Worm (Caenorhabditis elegans) whole organism, early embryonic: ENCODE results near the gene lgg-1.

Experiments
- B0310.2 ChIP-seq: sonication (generic microtip); optimal IDR thresholded peaks from 2 replicates; lab custom pipeline; 2016; ENCODE audit warnings: mild to moderate bottlenecking, missing genetic modification characterization, missing compliant biosample characterization
- F13C5.2 ChIP-seq: sonication (generic microtip); optimal IDR thresholded peaks from 2 replicates; lab custom pipeline; 2017; ENCODE audit warnings: mild to moderate bottlenecking, missing genetic modification characterization, inconsistent platforms, missing compliant biosample characterization
- aly-1 ChIP-seq: sonication (generic microtip); optimal IDR thresholded peaks from 2 replicates; lab custom pipeline; 2016; ENCODE audit warnings: missing genetic modification characterization, missing compliant biosample characterization
- ama-1 ChIP-seq: fragments of 150-350 bp; optimal IDR thresholded peaks from 2 replicates; lab custom pipeline; 2014
- ceh-13 ChIP-seq: fragments of 200-800 bp; sonication (Bioruptor generic); optimal IDR thresholded peaks from 2 replicates; lab custom pipeline; 2018; ENCODE audit warnings: mild to moderate bottlenecking, missing genetic modification characterization, missing compliant biosample characterization
- ceh-36 ChIP-seq: sonication (generic microtip); optimal IDR thresholded peaks from 2 replicates; lab custom pipeline; 2016; ENCODE audit warnings: missing genetic modification characterization, inconsistent platforms, missing compliant biosample characterization
- ets-7 ChIP-seq: sonication (generic microtip); optimal IDR thresholded peaks from 2 replicates; lab custom pipeline; 2016; ENCODE audit warnings: missing genotype, missing genetic modification characterization, missing compliant biosample characterization
- flt-1 ChIP-seq: fragments of 200-800 bp; sonication (Bioruptor generic); IDR thresholded peaks from 2 replicates; pipeline ENCODE4 v1.3.6; 2022; ENCODE audit warnings: missing genetic modification characterization, missing compliant biosample characterization
- hmbx-1 ChIP-seq: sonication (generic microtip); optimal IDR thresholded peaks from 2 replicates; lab custom pipeline; 2016; ENCODE audit warnings: mild to moderate bottlenecking, missing genetic modification characterization, missing compliant biosample characterization
- hmg-4 ChIP-seq: fragments of 200-800 bp; sonication (Bioruptor generic); optimal IDR thresholded peaks from 2 replicates; lab custom pipeline; 2018; ENCODE audit warnings: mild to moderate bottlenecking, missing genetic modification characterization, missing compliant biosample characterization
- hnd-1 ChIP-seq: sonication (generic microtip); optimal IDR thresholded peaks from 2 replicates; lab custom pipeline; 2016; ENCODE audit warnings: missing genetic modification characterization, missing compliant biosample characterization
- pes-1 ChIP-seq: fragments of 200-800 bp; sonication (Bioruptor generic); IDR thresholded peaks from 2 replicates; pipeline ENCODE4 v1.3.6; 2022; ENCODE audit warnings: missing genetic modification reagents, missing genetic modification characterization, missing compliant biosample characterization
- scrt-1 ChIP-seq: fragments of 200-800 bp; sonication (Bioruptor generic); IDR thresholded peaks from 2 replicates; pipeline ENCODE4 v1.3.6; 2022; ENCODE audit warnings: missing genetic modification characterization, missing compliant biosample characterization
- sea-1 ChIP-seq: fragments of 200-800 bp; sonication (Bioruptor generic); conservative IDR thresholded peaks from 2 replicates; pipeline ENCODE4 v1.3.6; 2022; ENCODE audit warnings: missing genetic modification characterization, missing compliant biosample characterization
- tbx-11 ChIP-seq: fragments of 200-800 bp; sonication (Bioruptor generic); IDR thresholded peaks from 2 replicates; pipeline ENCODE4 v1.3.6; 2022; ENCODE audit warnings: missing genetic modification characterization, missing compliant biosample characterization
- tbx-37 ChIP-seq: fragments of 200-800 bp; sonication (Bioruptor generic); conservative IDR thresholded peaks from 2 replicates; pipeline ENCODE4 v1.3.6; 2022; ENCODE audit warnings: missing genetic modification reagents, missing genetic modification characterization, missing compliant biosample characterization
- tra-4 ChIP-seq: sonication (generic microtip); optimal IDR thresholded peaks from 2 replicates; lab custom pipeline; 2017; ENCODE audit warnings: missing genetic modification characterization, missing compliant biosample characterization

The lgg-1 gene

DNA sequence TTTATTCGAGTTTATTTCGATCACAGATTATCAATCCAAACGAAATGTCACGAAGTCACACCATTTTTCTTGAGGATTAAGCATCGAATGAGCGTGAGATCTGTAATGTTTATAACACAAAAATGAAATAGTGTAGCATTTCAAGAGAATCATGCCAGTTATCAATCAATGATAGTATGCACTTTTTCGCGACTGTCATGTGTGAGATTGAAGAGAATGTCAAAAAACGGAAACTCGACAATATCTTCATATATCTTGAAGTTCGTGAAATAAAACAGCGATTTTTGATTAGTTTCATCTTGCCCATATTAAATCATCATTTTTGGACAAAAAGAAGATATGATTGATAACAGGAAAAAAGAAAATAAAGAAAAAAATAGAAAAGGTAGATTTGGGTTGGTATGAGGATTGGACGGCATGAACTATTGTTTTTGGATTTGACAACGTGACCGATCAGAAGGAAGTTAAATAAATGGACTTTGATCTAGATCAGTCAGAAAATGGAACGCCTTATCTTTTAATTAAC lies 31.6 kb upstream of the lgg-1 start:
- TF ChIP-seq F13C5.2 (tag; lab: Kevin White, UChicago) = no peak

DNA sequence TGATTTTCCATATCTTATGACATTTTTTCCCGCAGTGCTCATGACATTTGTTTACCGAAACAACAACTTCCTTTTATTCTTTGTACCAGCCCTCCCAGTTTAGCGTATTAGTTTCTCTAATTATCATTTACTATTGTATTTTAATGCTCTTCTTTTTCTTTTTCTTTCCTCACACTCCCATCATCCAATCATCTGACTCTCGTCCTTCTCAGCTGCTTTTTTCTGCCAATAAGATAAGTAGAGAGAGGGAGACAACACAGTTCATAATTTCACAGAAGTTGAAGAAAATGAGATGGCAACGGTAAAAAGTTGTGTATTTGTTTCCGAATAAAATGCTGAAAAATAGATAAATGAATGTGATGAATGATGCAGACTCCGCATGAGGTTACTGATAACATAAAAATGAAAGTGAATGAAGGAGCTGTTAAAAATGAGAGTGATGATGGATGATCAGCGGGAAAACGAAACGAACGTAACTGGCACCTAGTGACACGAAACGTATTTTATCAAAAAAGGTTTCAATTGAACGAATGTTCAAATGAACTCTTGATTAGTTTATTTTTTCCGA lies 29.9 kb upstream of the lgg-1 start:
- TF ChIP-seq tbx-37 (GFP tag; lab: Robert Waterston, UW) = no peak
- TF ChIP-seq scrt-1 (GFP tag; lab: Robert Waterston, UW) = no peak
- no peak for TF ChIP-seq ceh-13 (GFP tag; lab: Kevin White, UChicago)
- TF ChIP-seq ceh-36 (tag; lab: Kevin White, UChicago) = no peak
- no peak for TF ChIP-seq ets-7 (tag; lab: Kevin White, UChicago)
- TF ChIP-seq sea-1 (GFP tag; lab: Robert Waterston, UW) = no peak
- no peak for TF ChIP-seq F13C5.2 (tag; lab: Kevin White, UChicago)
- TF ChIP-seq hnd-1 (tag; lab: Kevin White, UChicago) = no peak
- TF ChIP-seq pes-1 (GFP tag; lab: Robert Waterston, UW) = no peak
- no peak for TF ChIP-seq tbx-11 (GFP tag; lab: Robert Waterston, UW)

DNA sequence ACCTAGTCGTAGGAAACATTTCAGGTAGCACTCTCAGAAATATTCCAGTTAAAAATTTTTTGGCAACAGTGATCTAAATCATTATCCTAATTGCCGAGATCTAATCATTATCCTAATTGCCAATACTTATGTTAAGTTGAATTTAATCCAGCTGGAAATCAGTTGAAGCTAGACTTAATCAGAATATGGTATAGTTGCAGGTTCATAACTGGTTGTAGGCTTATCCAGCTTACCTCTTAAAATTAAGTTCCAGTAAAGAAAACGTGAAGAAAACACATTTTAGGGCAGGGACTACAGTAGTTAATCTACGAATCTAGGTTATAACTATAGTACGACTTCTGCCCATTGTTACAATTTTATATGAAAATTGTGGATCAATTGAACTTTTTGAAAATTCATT lies 29.2 kb upstream of the lgg-1 start:
- TF ChIP-seq sea-1 (GFP tag; lab: Robert Waterston, UW) (no peak), pes-1 (GFP tag; lab: Robert Waterston, UW) (no peak), ceh-13 (GFP tag; lab: Kevin White, UChicago) (no peak), tbx-37 (GFP tag; lab: Robert Waterston, UW) (no peak), ets-7 (tag; lab: Kevin White, UChicago) (no peak), B0310.2 (tag; lab: Kevin White, UChicago) (no peak)

DNA sequence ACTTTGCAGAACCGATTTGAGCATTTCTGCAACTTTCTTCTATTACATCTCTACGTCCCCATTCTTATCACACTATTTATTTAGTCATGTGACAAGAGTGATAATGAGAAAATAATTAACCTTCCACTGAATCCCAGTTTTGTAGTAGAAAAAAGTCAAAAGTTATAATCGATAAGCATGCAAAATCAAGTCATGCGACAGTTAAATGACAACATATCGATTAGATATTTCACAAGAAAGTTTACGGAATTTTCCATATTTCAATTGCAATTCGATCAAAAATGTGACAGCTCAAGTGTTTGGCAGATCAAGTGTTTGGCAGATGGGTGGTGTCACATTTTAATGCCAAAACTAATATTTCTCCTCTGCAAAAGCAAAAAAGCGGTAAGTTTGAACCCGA lies 27.1 kb upstream of the lgg-1 start:
- TF ChIP-seq ceh-13 (GFP tag; lab: Kevin White, UChicago) = no peak
- no peak for TF ChIP-seq F13C5.2 (tag; lab: Kevin White, UChicago)
- no peak for TF ChIP-seq B0310.2 (tag; lab: Kevin White, UChicago)
- no peak for TF ChIP-seq flt-1
- TF ChIP-seq hmbx-1 = no peak
- TF ChIP-seq ceh-36 (tag; lab: Kevin White, UChicago) = no peak
- no peak for TF ChIP-seq ama-1 (lab: Kevin White, UChicago)
- no peak for TF ChIP-seq scrt-1 (GFP tag; lab: Robert Waterston, UW)
- no peak for TF ChIP-seq tbx-37 (GFP tag; lab: Robert Waterston, UW)

DNA sequence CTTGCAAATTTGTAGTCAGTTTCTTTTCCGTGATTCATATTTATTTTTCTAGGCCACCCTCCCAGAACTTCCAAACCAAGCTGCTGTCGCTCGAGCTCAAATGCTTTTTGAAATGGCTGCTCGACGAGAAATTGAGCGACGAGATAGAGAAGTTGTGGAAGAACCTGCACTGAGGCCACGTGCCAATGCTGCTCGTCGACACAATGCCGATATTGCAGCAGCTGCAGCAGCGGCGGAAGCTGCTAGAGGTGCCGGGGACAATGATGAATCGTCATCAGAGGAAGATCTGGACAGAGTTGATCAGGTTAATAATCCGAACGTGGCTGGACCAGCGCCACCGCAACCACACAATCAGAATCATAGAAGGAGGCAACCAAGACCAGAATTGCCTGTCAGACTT lies 25.8 kb upstream of the lgg-1 start:
- no peak for TF ChIP-seq tbx-37 (GFP tag; lab: Robert Waterston, UW)
- TF ChIP-seq ceh-36 (tag; lab: Kevin White, UChicago) = no peak
- no peak for TF ChIP-seq tra-4 (tag; lab: Kevin White, UChicago)
- TF ChIP-seq B0310.2 (tag; lab: Kevin White, UChicago) = no peak
- TF ChIP-seq flt-1 = no peak
- no peak for TF ChIP-seq tbx-11 (GFP tag; lab: Robert Waterston, UW)
- TF ChIP-seq sea-1 (GFP tag; lab: Robert Waterston, UW) = no peak

DNA sequence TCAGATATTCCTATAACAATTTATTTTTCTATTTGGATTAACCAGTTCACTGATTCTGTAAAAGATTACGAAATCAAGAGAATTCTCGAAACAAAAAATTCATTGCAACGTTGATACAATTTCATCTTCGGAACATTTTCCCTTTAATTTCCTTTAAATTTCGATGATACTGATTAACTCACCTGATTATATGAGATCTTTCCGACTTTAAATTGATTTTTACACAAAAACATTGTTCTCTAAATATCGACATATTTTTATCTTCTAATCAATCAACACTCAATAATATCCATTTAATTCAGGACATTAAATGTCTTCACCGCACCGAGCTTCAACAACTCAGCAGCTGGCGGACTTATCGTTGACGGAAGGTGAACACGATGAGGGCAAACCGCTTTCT lies 23.5 kb upstream of the lgg-1 start, which contains the start of gene lin-23:
lin-23 (plus strand) TSS at position 301 of the 400 bp plus-strand sequence.
- TF ChIP-seq ceh-36 (tag; lab: Kevin White, UChicago) = no peak
- TF ChIP-seq pes-1 (GFP tag; lab: Robert Waterston, UW) = no peak
- TF ChIP-seq flt-1 = no peak
- TF ChIP-seq ets-7 (tag; lab: Kevin White, UChicago) = no peak
- TF ChIP-seq hmbx-1 = no peak
- no peak for TF ChIP-seq F13C5.2 (tag; lab: Kevin White, UChicago)
- TF ChIP-seq B0310.2 (tag; lab: Kevin White, UChicago) = no peak
- no peak for TF ChIP-seq ceh-13 (GFP tag; lab: Kevin White, UChicago)
- TF ChIP-seq aly-1 = no peak
- no peak for TF ChIP-seq hnd-1 (tag; lab: Kevin White, UChicago)
- TF ChIP-seq scrt-1 (GFP tag; lab: Robert Waterston, UW) = no peak
- no peak for TF ChIP-seq tbx-11 (GFP tag; lab: Robert Waterston, UW)
- TF ChIP-seq tbx-37 (GFP tag; lab: Robert Waterston, UW) = no peak
- no peak for TF ChIP-seq tra-4 (tag; lab: Kevin White, UChicago)
- TF ChIP-seq sea-1 (GFP tag; lab: Robert Waterston, UW) = no peak
- no peak for TF ChIP-seq hmg-4 (GFP tag; lab: Kevin White, UChicago)

DNA sequence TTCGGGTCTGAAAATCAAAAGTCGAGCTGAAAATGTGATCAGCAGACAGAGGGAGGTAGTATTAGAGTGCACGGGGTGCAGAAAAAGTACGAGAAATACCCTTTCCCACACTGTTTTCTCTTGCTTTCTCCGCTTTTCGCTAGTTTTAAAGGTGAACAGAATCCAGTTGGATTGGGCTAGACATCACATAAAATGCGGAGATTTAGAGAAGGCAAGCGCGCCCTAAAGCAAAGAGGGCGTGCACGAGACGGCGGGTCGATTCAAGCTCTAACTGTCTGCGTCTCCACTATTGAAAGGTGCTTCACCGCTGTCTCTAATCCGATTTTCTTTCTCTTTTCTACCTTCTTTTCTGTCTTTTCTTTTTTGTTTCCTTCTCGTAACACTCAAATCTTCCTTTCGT lies 22.6 kb upstream of the lgg-1 start:
- TF ChIP-seq pes-1 (GFP tag; lab: Robert Waterston, UW) = no peak
- no peak for TF ChIP-seq tbx-11 (GFP tag; lab: Robert Waterston, UW)
- TF ChIP-seq flt-1 = no peak
- TF ChIP-seq aly-1 = no peak
- peak; percentile 27 for TF ChIP-seq ceh-36 (tag; lab: Kevin White, UChicago)
- no peak for TF ChIP-seq hnd-1 (tag; lab: Kevin White, UChicago)
- peak; percentile 50 for TF ChIP-seq hmg-4 (GFP tag; lab: Kevin White, UChicago)

DNA sequence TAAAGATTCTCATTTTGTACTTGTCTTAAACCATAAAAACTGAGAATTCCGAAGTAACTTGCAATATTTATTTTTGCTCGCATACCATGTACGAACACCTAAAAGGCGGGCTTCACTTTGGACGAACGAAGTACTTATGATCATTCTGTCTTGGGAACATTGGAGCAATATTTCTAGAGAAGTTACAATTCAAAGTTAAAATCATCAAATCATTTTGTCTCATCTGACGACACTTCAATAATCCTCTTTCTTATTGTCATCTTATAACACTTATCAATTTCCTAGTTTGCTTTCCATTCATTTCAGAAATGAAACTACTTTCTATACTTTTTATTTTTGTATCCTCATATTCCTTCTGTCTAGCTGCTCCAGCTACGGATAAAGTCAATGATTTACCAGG lies 19.2 kb upstream of the lgg-1 start, which contains the start of gene ctsa-4.1:
ctsa-4.1 (plus strand) TSS at position 301 of the 400 bp plus-strand sequence.
- TF ChIP-seq B0310.2 (tag; lab: Kevin White, UChicago) = no peak
- TF ChIP-seq hmbx-1 = no peak
- TF ChIP-seq ceh-13 (GFP tag; lab: Kevin White, UChicago) = no peak
- TF ChIP-seq hnd-1 (tag; lab: Kevin White, UChicago) = no peak
- no peak for TF ChIP-seq hmg-4 (GFP tag; lab: Kevin White, UChicago)
- TF ChIP-seq tra-4 (tag; lab: Kevin White, UChicago) = no peak
- TF ChIP-seq tbx-37 (GFP tag; lab: Robert Waterston, UW) = no peak
- no peak for TF ChIP-seq F13C5.2 (tag; lab: Kevin White, UChicago)
- TF ChIP-seq ama-1 (lab: Kevin White, UChicago) = no peak
- TF ChIP-seq ceh-36 (tag; lab: Kevin White, UChicago) = no peak
- no peak for TF ChIP-seq ets-7 (tag; lab: Kevin White, UChicago)
- TF ChIP-seq flt-1 = no peak
- TF ChIP-seq tbx-11 (GFP tag; lab: Robert Waterston, UW) = no peak
- no peak for TF ChIP-seq pes-1 (GFP tag; lab: Robert Waterston, UW)
- TF ChIP-seq scrt-1 (GFP tag; lab: Robert Waterston, UW) = no peak
- no peak for TF ChIP-seq sea-1 (GFP tag; lab: Robert Waterston, UW)
- TF ChIP-seq aly-1 = no peak
